In genomic region chr3R:5086822-5087491, dm6 we compare ENCODE assay signal across 1 fruit fly cellular context.
TF ChIP-seq lines count a peak whose summit lies in the region.

corto (minus strand) TSS chr3R:5087072.

TF ChIP-seq in whole organism, embryonic, 481 proteins besides CTCF, POLR2A, EP300 and RAD21 (continued from another document and continues in another):
- no peak for TF ChIP-seq YL-1 (GFP tag; optimal IDR thresholded peaks at IDR 0.05; lab: Kevin White, UChicago)
- TF ChIP-seq tgo (GFP tag; IDR thresholded peaks at IDR 0.05; lab: Robert Waterston, UW): no peak
- TF ChIP-seq HLH3B (GFP tag; IDR thresholded peaks at IDR 0.05; lab: Robert Waterston, UW): no peak
- TF ChIP-seq pnt (GFP tag; optimal IDR thresholded peaks at IDR 0.05; lab: Kevin White, UChicago): no peak
- no peak for TF ChIP-seq ci (GFP tag; IDR thresholded peaks at IDR 0.05; lab: Robert Waterston, UW)
- TF ChIP-seq dan (GFP tag; IDR thresholded peaks at IDR 0.05; lab: Robert Waterston, UW): no peak
- peak; percentile 30 for TF ChIP-seq Spps (tag; optimal IDR thresholded peaks at IDR 0.05; lab: Kevin White, UChicago)
- TF ChIP-seq CG4820 (GFP tag; optimal IDR thresholded peaks at IDR 0.05; lab: Kevin White, UChicago): no peak
- TF ChIP-seq CG7928 (GFP tag; optimal IDR thresholded peaks at IDR 0.05; lab: Kevin White, UChicago): no peak
- no peak for TF ChIP-seq fru (optimal IDR thresholded peaks at IDR 0.05; lab: Kevin White, UChicago)
- TF ChIP-seq CG2120 (GFP tag; optimal IDR thresholded peaks at IDR 0.05; lab: Kevin White, UChicago): no peak
- no peak for TF ChIP-seq Camta (GFP tag; optimal IDR thresholded peaks at IDR 0.05; lab: Kevin White, UChicago)
- TF ChIP-seq bsh (GFP tag; optimal IDR thresholded peaks at IDR 0.05; lab: Kevin White, UChicago): peak in 1 of 2 experiments; percentile 31
- TF ChIP-seq nom (GFP tag; optimal IDR thresholded peaks at IDR 0.05; lab: Kevin White, UChicago): no peak
- peak; percentile 71 for TF ChIP-seq abd-A (tag; optimal IDR thresholded peaks at IDR 0.05; lab: Kevin White, UChicago)
- TF ChIP-seq CG10959 (GFP tag; IDR thresholded peaks at IDR 0.05; lab: Robert Waterston, UW): no peak
- no peak for TF ChIP-seq shn (GFP tag; optimal IDR thresholded peaks at IDR 0.05; lab: Kevin White, UChicago)
- no peak for TF ChIP-seq CG30403 (GFP tag; optimal IDR thresholded peaks at IDR 0.05; lab: Kevin White, UChicago)
- TF ChIP-seq CG3726 (GFP tag; IDR thresholded peaks at IDR 0.05; lab: Robert Waterston, UW): no peak
- TF ChIP-seq ewg (GFP tag; optimal IDR thresholded peaks at IDR 0.05; lab: Kevin White, UChicago): no peak
- peak; percentile 44 for TF ChIP-seq scrt (GFP tag; optimal IDR thresholded peaks at IDR 0.05; lab: Kevin White, UChicago)
- no peak for TF ChIP-seq repo (GFP tag; optimal IDR thresholded peaks at IDR 0.05; lab: Kevin White, UChicago)
- TF ChIP-seq cg (GFP tag; optimal IDR thresholded peaks at IDR 0.05; lab: Kevin White, UChicago): peak; percentile 98
- TF ChIP-seq CG8388 (GFP tag; optimal IDR thresholded peaks at IDR 0.05; lab: Kevin White, UChicago): no peak
- TF ChIP-seq CG1024 (GFP tag; IDR thresholded peaks at IDR 0.05; lab: Robert Waterston, UW): no peak
- TF ChIP-seq peb (GFP tag; IDR thresholded peaks at IDR 0.05; lab: Robert Waterston, UW): no peak
- TF ChIP-seq Dip2 (GFP tag; IDR thresholded peaks at IDR 0.05; lab: Robert Waterston, UW): no peak
- peak; percentile 96 for TF ChIP-seq Deaf1 (tag; optimal IDR thresholded peaks at IDR 0.05; lab: Kevin White, UChicago)
- peak; percentile 52 for TF ChIP-seq CG17829 (tag; optimal IDR thresholded peaks at IDR 0.05; lab: Kevin White, UChicago)
- peak; percentile 16 for TF ChIP-seq NC2β (GFP tag; optimal IDR thresholded peaks at IDR 0.05; lab: Kevin White, UChicago)
- TF ChIP-seq CG14710 (tag; optimal IDR thresholded peaks at IDR 0.05; lab: Kevin White, UChicago): peak; percentile 7
- no peak for TF ChIP-seq wor (GFP tag; IDR thresholded peaks at IDR 0.05; lab: Robert Waterston, UW)
- peak; percentile 39 for TF ChIP-seq corto (GFP tag; optimal IDR thresholded peaks at IDR 0.05; lab: Kevin White, UChicago)
- TF ChIP-seq sob (GFP tag; IDR thresholded peaks at IDR 0.05; lab: Robert Waterston, UW): no peak
- no peak for TF ChIP-seq CG6254 (GFP tag; optimal IDR thresholded peaks at IDR 0.05; lab: Kevin White, UChicago)
- TF ChIP-seq CG8765 (GFP tag; IDR thresholded peaks at IDR 0.05; lab: Robert Waterston, UW): no peak
- TF ChIP-seq CG16779 (GFP tag; IDR thresholded peaks at IDR 0.05; lab: Robert Waterston, UW): no peak
- no peak for TF ChIP-seq usp (GFP tag; optimal IDR thresholded peaks at IDR 0.05; lab: Kevin White, UChicago)
- TF ChIP-seq Lhr (GFP tag; optimal IDR thresholded peaks at IDR 0.05; lab: Kevin White, UChicago): no peak
- TF ChIP-seq Asciz (GFP tag; optimal IDR thresholded peaks at IDR 0.05; lab: Kevin White, UChicago): no peak
- no peak for TF ChIP-seq Bgb (GFP tag; IDR thresholded peaks at IDR 0.05; lab: Robert Waterston, UW; ENCODE audit: partially characterized antibody)
- no peak for TF ChIP-seq CG11456 (GFP tag; IDR thresholded peaks at IDR 0.05; lab: Robert Waterston, UW)
- peak; percentile 11 for TF ChIP-seq D19A (tag; optimal IDR thresholded peaks at IDR 0.05; lab: Kevin White, UChicago)
- peak; percentile 14 for TF ChIP-seq Myb (GFP tag; optimal IDR thresholded peaks at IDR 0.05; lab: Kevin White, UChicago)
- TF ChIP-seq CG1602 (GFP tag; optimal IDR thresholded peaks at IDR 0.05; lab: Kevin White, UChicago): no peak
- TF ChIP-seq CG14050 (GFP tag; IDR thresholded peaks at IDR 0.05; lab: Robert Waterston, UW): no peak
- TF ChIP-seq CG31388 (GFP tag; optimal IDR thresholded peaks at IDR 0.05; lab: Kevin White, UChicago): no peak
- no peak for TF ChIP-seq Fer2 (tag; optimal IDR thresholded peaks at IDR 0.05; lab: Kevin White, UChicago)
- no peak for TF ChIP-seq gce (GFP tag; IDR thresholded peaks at IDR 0.05; lab: Robert Waterston, UW)
- TF ChIP-seq vfl (GFP tag; optimal IDR thresholded peaks at IDR 0.05; lab: Kevin White, UChicago): peak; percentile 2
- TF ChIP-seq bbx (GFP tag; IDR thresholded peaks at IDR 0.05; lab: Robert Waterston, UW; ENCODE audit: partially characterized antibody): no peak
- no peak for TF ChIP-seq CG12104 (GFP tag; optimal IDR thresholded peaks at IDR 0.05; lab: Kevin White, UChicago)
- TF ChIP-seq CG10209 (GFP tag; optimal IDR thresholded peaks at IDR 0.05; lab: Kevin White, UChicago): peak; percentile 11
- peak; percentile 20 for TF ChIP-seq CG2712 (tag; optimal IDR thresholded peaks at IDR 0.05; lab: Kevin White, UChicago)
- TF ChIP-seq ham (GFP tag; IDR thresholded peaks at IDR 0.05; lab: Robert Waterston, UW): no peak
- peak in 1 of 2 experiments; percentile 53 for TF ChIP-seq Eip74EF (GFP tag; optimal IDR thresholded peaks at IDR 0.05; lab: Kevin White, UChicago)
- no peak for TF ChIP-seq tna (GFP tag; IDR thresholded peaks at IDR 0.05; lab: Robert Waterston, UW; ENCODE audit: partially characterized antibody)
- TF ChIP-seq Xbp1 (GFP tag; optimal IDR thresholded peaks at IDR 0.05; lab: Kevin White, UChicago): no peak
- no peak for TF ChIP-seq caup (GFP tag; optimal IDR thresholded peaks at IDR 0.05; lab: Kevin White, UChicago; ENCODE audit: severe bottlenecking)
- no peak for TF ChIP-seq Hr3 (GFP tag; optimal IDR thresholded peaks at IDR 0.05; lab: Kevin White, UChicago)
- no peak for TF ChIP-seq CG31365 (tag; optimal IDR thresholded peaks at IDR 0.05; lab: Kevin White, UChicago)
- peak; percentile 40 for TF ChIP-seq CG2875 (GFP tag; optimal IDR thresholded peaks at IDR 0.05; lab: Kevin White, UChicago)
- no peak for TF ChIP-seq amos (GFP tag; IDR thresholded peaks at IDR 0.05; lab: Robert Waterston, UW; ENCODE audit: partially characterized antibody)
- no peak for TF ChIP-seq CG7357 (GFP tag; IDR thresholded peaks at IDR 0.05; lab: Robert Waterston, UW)
- TF ChIP-seq Opbp (GFP tag; IDR thresholded peaks at IDR 0.05; lab: Robert Waterston, UW; ENCODE audit: partially characterized antibody): no peak
- TF ChIP-seq Nf-YC (tag; optimal IDR thresholded peaks at IDR 0.05; lab: Kevin White, UChicago): peak; percentile 56
- TF ChIP-seq C15 (GFP tag; IDR thresholded peaks at IDR 0.05; lab: Robert Waterston, UW): no peak
- no peak for TF ChIP-seq gt (GFP tag; IDR thresholded peaks at IDR 0.05; lab: Robert Waterston, UW)
- TF ChIP-seq ro (GFP tag; IDR thresholded peaks at IDR 0.05; lab: Robert Waterston, UW): no peak
- no peak for TF ChIP-seq unpg (GFP tag; optimal IDR thresholded peaks at IDR 0.05; lab: Kevin White, UChicago)
- TF ChIP-seq Oli (tag; optimal IDR thresholded peaks at IDR 0.05; lab: Kevin White, UChicago): no peak
- TF ChIP-seq Gug (GFP tag; IDR thresholded peaks at IDR 0.05; lab: Robert Waterston, UW): no peak
- TF ChIP-seq tup (GFP tag; optimal IDR thresholded peaks at IDR 0.05; lab: Kevin White, UChicago): no peak
- TF ChIP-seq br (optimal IDR thresholded peaks at IDR 0.05; lab: Kevin White, UChicago): no peak
- no peak for TF ChIP-seq CG1529 (GFP tag; optimal IDR thresholded peaks at IDR 0.05; lab: Kevin White, UChicago)
- peak; percentile 39 for TF ChIP-seq CG17568 (GFP tag; optimal IDR thresholded peaks at IDR 0.05; lab: Kevin White, UChicago)
- peak; percentile 80 for TF ChIP-seq mirr (GFP tag; optimal IDR thresholded peaks at IDR 0.05; lab: Kevin White, UChicago)
- TF ChIP-seq p53 (GFP tag; optimal IDR thresholded peaks at IDR 0.05; lab: Kevin White, UChicago): no peak
- peak; percentile 12 for TF ChIP-seq CG9727 (GFP tag; optimal IDR thresholded peaks at IDR 0.05; lab: Kevin White, UChicago)
- TF ChIP-seq CG13296 (GFP tag; optimal IDR thresholded peaks at IDR 0.05; lab: Kevin White, UChicago): peak; percentile 37
- TF ChIP-seq Fer3 (tag; optimal IDR thresholded peaks at IDR 0.05; lab: Kevin White, UChicago): no peak
- TF ChIP-seq grn (GFP tag; optimal IDR thresholded peaks at IDR 0.05; lab: Kevin White, UChicago): peak; percentile 39
- no peak for TF ChIP-seq CG32532 (GFP tag; IDR thresholded peaks at IDR 0.05; lab: Robert Waterston, UW)
- TF ChIP-seq CG4730 (GFP tag; IDR thresholded peaks at IDR 0.05; lab: Robert Waterston, UW): no peak
- TF ChIP-seq Mes4 (GFP tag; optimal IDR thresholded peaks at IDR 0.05; lab: Kevin White, UChicago): no peak
- no peak for TF ChIP-seq CG12769 (tag; optimal IDR thresholded peaks at IDR 0.05; lab: Kevin White, UChicago)
- TF ChIP-seq pfk (GFP tag; optimal IDR thresholded peaks at IDR 0.05; lab: Kevin White, UChicago): peak; percentile 35
- TF ChIP-seq mam (GFP tag; optimal IDR thresholded peaks at IDR 0.05; lab: Kevin White, UChicago): no peak
- TF ChIP-seq CG13424 (tag; optimal IDR thresholded peaks at IDR 0.05; lab: Kevin White, UChicago): no peak
- peak; percentile 52 for TF ChIP-seq CG8359 (GFP tag; optimal IDR thresholded peaks at IDR 0.05; lab: Kevin White, UChicago; ENCODE audit: borderline replicate concordance)
- no peak for TF ChIP-seq Antp (GFP tag; optimal IDR thresholded peaks at IDR 0.05; lab: Kevin White, UChicago)
- no peak for TF ChIP-seq Sry-δ (GFP tag; optimal IDR thresholded peaks at IDR 0.05; lab: Kevin White, UChicago)
- TF ChIP-seq Nf-YB (GFP tag; optimal IDR thresholded peaks at IDR 0.05; lab: Kevin White, UChicago): peak; percentile 25
- no peak for TF ChIP-seq CG32772 (GFP tag; IDR thresholded peaks at IDR 0.05; lab: Robert Waterston, UW)
- TF ChIP-seq odd (GFP tag; optimal IDR thresholded peaks at IDR 0.05; lab: Kevin White, UChicago): peak; percentile 12
- TF ChIP-seq Doc2 (GFP tag; IDR thresholded peaks at IDR 0.05; lab: Robert Waterston, UW): no peak
- TF ChIP-seq Lpt (GFP tag; optimal IDR thresholded peaks at IDR 0.05; lab: Kevin White, UChicago): no peak
- TF ChIP-seq ATbp (GFP tag; optimal IDR thresholded peaks at IDR 0.05; lab: Kevin White, UChicago): no peak
- peak; percentile 46 for TF ChIP-seq Med (GFP tag; lab: Kevin White, UChicago)
- TF ChIP-seq crp (GFP tag; optimal IDR thresholded peaks at IDR 0.05; lab: Kevin White, UChicago): peak; percentile 76 to 91
- TF ChIP-seq BEAF-32 (GFP tag; optimal IDR thresholded peaks at IDR 0.05; lab: Kevin White, UChicago): no peak
- no peak for TF ChIP-seq sna (GFP tag; IDR thresholded peaks at IDR 0.05; lab: Robert Waterston, UW; ENCODE audit: partially characterized antibody)
- no peak for TF ChIP-seq CG5953 (GFP tag; IDR thresholded peaks at IDR 0.05; lab: Robert Waterston, UW)
- TF ChIP-seq CG12391 (tag; optimal IDR thresholded peaks at IDR 0.05; lab: Kevin White, UChicago): no peak
- TF ChIP-seq Dek (tag; optimal IDR thresholded peaks at IDR 0.05; lab: Kevin White, UChicago): no peak
- TF ChIP-seq lilli (GFP tag; optimal IDR thresholded peaks at IDR 0.05; lab: Kevin White, UChicago): no peak
- peak; percentile 16 for TF ChIP-seq HmgD (GFP tag; optimal IDR thresholded peaks at IDR 0.05; lab: Kevin White, UChicago)
- TF ChIP-seq sug (tag; optimal IDR thresholded peaks at IDR 0.05; lab: Kevin White, UChicago): peak; percentile 9
- TF ChIP-seq CG8290 (GFP tag; optimal IDR thresholded peaks at IDR 0.05; lab: Kevin White, UChicago): no peak
- TF ChIP-seq CG8290 (tag; optimal IDR thresholded peaks at IDR 0.05; lab: Kevin White, UChicago): peak in 1 of 2 experiments; percentile 18
- TF ChIP-seq CG8281 (tag; optimal IDR thresholded peaks at IDR 0.05; lab: Kevin White, UChicago): no peak
- no peak for TF ChIP-seq hb (GFP tag; IDR thresholded peaks at IDR 0.05; lab: Robert Waterston, UW; ENCODE audit: partially characterized antibody)
- peak; percentile 50 for TF ChIP-seq gcm (GFP tag; optimal IDR thresholded peaks at IDR 0.05; lab: Kevin White, UChicago)
- TF ChIP-seq trem (tag; optimal IDR thresholded peaks at IDR 0.05; lab: Kevin White, UChicago): no peak
- peak; percentile 47 for TF ChIP-seq kah (GFP tag; optimal IDR thresholded peaks at IDR 0.05; lab: Kevin White, UChicago)
- TF ChIP-seq Dll (GFP tag; IDR thresholded peaks at IDR 0.05; lab: Robert Waterston, UW; ENCODE audit: partially characterized antibody): no peak
- peak; percentile 23 for TF ChIP-seq ash1 (GFP tag; optimal IDR thresholded peaks at IDR 0.05; lab: Kevin White, UChicago)
- peak; percentile 6 for TF ChIP-seq HLHmδ (GFP tag; optimal IDR thresholded peaks at IDR 0.05; lab: Kevin White, UChicago)
- TF ChIP-seq CoRest (tag; optimal IDR thresholded peaks at IDR 0.05; lab: Kevin White, UChicago): peak; percentile 1
- no peak for TF ChIP-seq PHDP (tag; optimal IDR thresholded peaks at IDR 0.05; lab: Kevin White, UChicago)
- TF ChIP-seq Sox100B (GFP tag; optimal IDR thresholded peaks at IDR 0.05; lab: Kevin White, UChicago): no peak
- no peak for TF ChIP-seq psq (GFP tag; optimal IDR thresholded peaks at IDR 0.05; lab: Kevin White, UChicago)
- peak; percentile 10 for TF ChIP-seq oc (tag; optimal IDR thresholded peaks at IDR 0.05; lab: Kevin White, UChicago)
- TF ChIP-seq Usf (GFP tag; optimal IDR thresholded peaks at IDR 0.05; lab: Kevin White, UChicago): no peak
- no peak for TF ChIP-seq CG17328 (GFP tag; IDR thresholded peaks at IDR 0.05; lab: Robert Waterston, UW)
- peak; percentile 95 to 100 for TF ChIP-seq Trl (optimal IDR thresholded peaks at IDR 0.05; lab: Kevin White, UChicago)
- peak; percentile 75 for TF ChIP-seq Trl (GFP tag; optimal IDR thresholded peaks at IDR 0.05; lab: Kevin White, UChicago)
- no peak for TF ChIP-seq trh (GFP tag; optimal IDR thresholded peaks at IDR 0.05; lab: Kevin White, UChicago)
- TF ChIP-seq salm (tag; optimal IDR thresholded peaks at IDR 0.05; lab: Kevin White, UChicago): no peak
- TF ChIP-seq pb (GFP tag; optimal IDR thresholded peaks at IDR 0.05; lab: Kevin White, UChicago): peak; percentile 21
- peak; percentile 90 for TF ChIP-seq D (optimal IDR thresholded peaks at IDR 0.05; lab: Kevin White, UChicago)
- peak; percentile 35 for TF ChIP-seq D (GFP tag; optimal IDR thresholded peaks at IDR 0.05; lab: Kevin White, UChicago)
- peak; percentile 75 for TF ChIP-seq lbe (GFP tag; optimal IDR thresholded peaks at IDR 0.05; lab: Kevin White, UChicago)
- TF ChIP-seq pum (GFP tag; optimal IDR thresholded peaks at IDR 0.05; lab: Kevin White, UChicago): no peak
- TF ChIP-seq CG43689 (GFP tag; IDR thresholded peaks at IDR 0.05; lab: Robert Waterston, UW): no peak
- TF ChIP-seq yki (optimal IDR thresholded peaks at IDR 0.05; lab: Kevin White, UChicago): peak; percentile 91
- TF ChIP-seq so (GFP tag; IDR thresholded peaks at IDR 0.05; lab: Robert Waterston, UW): no peak
- no peak for TF ChIP-seq zf30C (GFP tag; optimal IDR thresholded peaks at IDR 0.05; lab: Kevin White, UChicago)
- peak; percentile 8 for TF ChIP-seq CG12219 (GFP tag; optimal IDR thresholded peaks at IDR 0.05; lab: Kevin White, UChicago)
